Fruit fly (Drosophila melanogaster) whole organism, embryonic: ENCODE measurements around the gene RluA-1.
A peak's percentile ranks its signal among the peaks of the same experiment; 100 is the strongest.

Experiments used
- Antp ChIP-seq: fragments of 200-800 bp; sonication (Bioruptor generic); optimal IDR thresholded peaks from 3 replicates; lab custom pipeline; 2016; ENCODE audit warnings: missing biosample characterization, missing genetic modification characterization
- Awh ChIP-seq: fragments of 200-800 bp; sonication (Bioruptor generic); IDR thresholded peaks from 2 replicates; pipeline ENCODE4, ENCODE4 v1.3.6; 2022; ENCODE audit warnings: missing biosample characterization, missing genetic modification characterization
- CG11456 ChIP-seq: fragments of 200-800 bp; sonication (Bioruptor generic); IDR thresholded peaks from 3 replicates; pipeline ENCODE4 v1.3.6; 2022; ENCODE audit warnings: missing biosample characterization, missing genetic modification characterization
- CG11695 ChIP-seq: fragments of 200-800 bp; sonication (Bioruptor generic); IDR thresholded peaks from 3 replicates; pipeline ENCODE4 v1.3.6; 2022; ENCODE audit warnings: missing biosample characterization, missing genetic modification characterization
- CG14441 ChIP-seq: fragments of 200-800 bp; sonication (Bioruptor generic); IDR thresholded peaks from 2 replicates; pipeline ENCODE4 v1.3.6; 2022; ENCODE audit warnings: missing biosample characterization, missing genetic modification characterization
- CG14965 ChIP-seq: fragments of 200-800 bp; sonication (Bioruptor generic); optimal IDR thresholded peaks from 2 replicates; lab custom pipeline; 2016; ENCODE audit warnings: missing biosample characterization, missing genetic modification characterization, borderline replicate concordance
- CG17328 ChIP-seq: fragments of 200-800 bp; sonication (Bioruptor generic); IDR thresholded peaks from 2 replicates; pipeline ENCODE4 v1.3.6; 2022; ENCODE audit warnings: missing biosample characterization, missing genetic modification characterization
- CG1832 ChIP-seq: fragments of 200-800 bp; sonication (Bioruptor generic); optimal IDR thresholded peaks from 2 replicates; lab custom pipeline; 2017; ENCODE audit warnings: missing biosample characterization, mild to moderate bottlenecking, missing genetic modification characterization, inconsistent platforms
- CG2120 ChIP-seq: fragments of 200-800 bp; sonication (Bioruptor generic); optimal IDR thresholded peaks from 3 replicates; lab custom pipeline; 2016; ENCODE audit warnings: missing biosample characterization, missing genetic modification characterization
- CG30431 ChIP-seq: fragments of 200-800 bp; sonication (Bioruptor generic); optimal IDR thresholded peaks from 2 replicates; lab custom pipeline; 2017; ENCODE audit warnings: missing biosample characterization, missing genetic modification characterization
- CG31441 ChIP-seq: fragments of 200-800 bp; sonication (Bioruptor generic); IDR thresholded peaks from 2 replicates; pipeline ENCODE4 v1.3.6; 2022; ENCODE audit warnings: missing biosample characterization, missing genetic modification characterization
- CG33213 ChIP-seq: fragments of 200-800 bp; sonication (Bioruptor generic); optimal IDR thresholded peaks from 3 replicates; lab custom pipeline; 2016; ENCODE audit warnings: missing biosample characterization, missing genetic modification characterization
- CG4282 ChIP-seq: fragments of 200-800 bp; sonication (Bioruptor generic); optimal IDR thresholded peaks from 2 replicates; lab custom pipeline; 2016; ENCODE audit warnings: missing biosample characterization, missing genetic modification characterization
- CG6683 ChIP-seq: fragments of 200-800 bp; sonication (Bioruptor generic); optimal IDR thresholded peaks from 2 replicates; lab custom pipeline; 2017; ENCODE audit warnings: missing biosample characterization, mild to moderate bottlenecking, missing genetic modification characterization, missing genetic modification reagents
- CG8924 ChIP-seq: fragments of 200-800 bp; optimal IDR thresholded peaks from 3 replicates; lab custom pipeline; 2019; ENCODE audit warnings: missing biosample characterization, mild to moderate bottlenecking, missing genetic modification characterization, moderate library complexity
- CG8944 ChIP-seq: fragments of 200-800 bp; sonication (Bioruptor generic); optimal IDR thresholded peaks from 3 replicates; lab custom pipeline; 2016; ENCODE audit warnings: missing biosample characterization, missing genetic modification characterization
- CG9727 ChIP-seq: fragments of 200-800 bp; sonication (Bioruptor generic); optimal IDR thresholded peaks from 3 replicates; lab custom pipeline; 2017; ENCODE audit warnings: missing biosample characterization, mild to moderate bottlenecking, missing genetic modification characterization
- Gsc ChIP-seq: fragments of 200-800 bp; sonication (Bioruptor generic); IDR thresholded peaks from 2 replicates; pipeline ENCODE4 v1.3.6; 2022; ENCODE audit warnings: missing biosample characterization, missing genetic modification characterization
- HLHmδ ChIP-seq: fragments of 200-800 bp; sonication (Bioruptor generic); optimal IDR thresholded peaks from 2 replicates; lab custom pipeline; 2018; ENCODE audit warnings: missing biosample characterization, mild to moderate bottlenecking, missing genetic modification characterization, moderate library complexity
- Lim3 ChIP-seq: fragments of 200-800 bp; sonication (Bioruptor generic); IDR thresholded peaks from 2 replicates; pipeline ENCODE4 v1.3.6; 2022; ENCODE audit warnings: missing biosample characterization, missing genetic modification characterization
- Optix ChIP-seq: fragments of 200-800 bp; sonication (Bioruptor generic); IDR thresholded peaks from 3 replicates; pipeline ENCODE4 v1.3.6; 2022; ENCODE audit warnings: missing biosample characterization, missing genetic modification characterization
- Rfx ChIP-seq: fragments of 200-800 bp; sonication (Bioruptor generic); IDR thresholded peaks from 2 replicates; pipeline ENCODE4 v1.3.6; 2022; ENCODE audit warnings: missing biosample characterization, missing genetic modification characterization
- Rx ChIP-seq: fragments of 200-800 bp; sonication (Bioruptor generic); IDR thresholded peaks from 2 replicates; pipeline ENCODE4 v1.3.6; 2022; ENCODE audit warnings: missing biosample characterization, missing genetic modification characterization
- Taf1 ChIP-seq: fragments of 200-800 bp; sonication (Bioruptor generic); IDR thresholded peaks from 2 replicates; pipeline ENCODE4 v1.3.6; 2022; ENCODE audit warnings: missing biosample characterization, missing genetic modification characterization
- Tbp ChIP-seq: fragments of >200 bp; optimal IDR thresholded peaks from 2 replicates; lab custom pipeline; 2018; ENCODE audit warnings: missing biosample characterization, missing genetic modification characterization
- aop ChIP-seq: fragments of 200-800 bp; sonication (Bioruptor generic); IDR thresholded peaks from 2 replicates; pipeline ENCODE4 v1.3.6; 2022; ENCODE audit warnings: missing biosample characterization, missing genetic modification characterization
- ap ChIP-seq: fragments of 200-800 bp; sonication (Bioruptor generic); IDR thresholded peaks from 2 replicates; pipeline ENCODE4 v1.3.6; 2022; ENCODE audit warnings: missing biosample characterization, missing genetic modification characterization
- ci ChIP-seq: fragments of 200-800 bp; sonication (Bioruptor generic); IDR thresholded peaks from 3 replicates; pipeline ENCODE4 v1.3.6; 2022; ENCODE audit warnings: missing biosample characterization, missing genetic modification characterization
- corto ChIP-seq: fragments of 200-800 bp; sonication (Bioruptor generic); optimal IDR thresholded peaks from 2 replicates; lab custom pipeline; 2016; ENCODE audit warnings: missing biosample characterization, mild to moderate bottlenecking, missing genetic modification characterization, moderate library complexity
- croc ChIP-seq: fragments of 200-800 bp; sonication (Bioruptor generic); conservative IDR thresholded peaks from 3 replicates; pipeline ENCODE4 v1.3.6; 2022; ENCODE audit warnings: missing biosample characterization, missing genetic modification characterization
- cwo ChIP-seq: fragments of 200-800 bp; sonication (Bioruptor generic); optimal IDR thresholded peaks from 3 replicates; lab custom pipeline; 2017; ENCODE audit warnings: missing biosample characterization, missing genetic modification characterization, mild to moderate bottlenecking, moderate library complexity, missing genetic modification reagents
- da ChIP-seq: fragments of 200-800 bp; sonication (Bioruptor generic); optimal IDR thresholded peaks from 2 replicates; lab custom pipeline; 2016; ENCODE audit warnings: missing biosample characterization, missing genetic modification characterization
- eve ChIP-seq, 2 experiments: fragments of >200 bp; optimal IDR thresholded peaks; 2 replicates each; lab custom pipeline; 2017; ENCODE audit warnings: missing biosample characterization in 2 of 2, missing genetic modification characterization in 2 of 2
- fd3F ChIP-seq: fragments of 200-800 bp; sonication (Bioruptor generic); optimal IDR thresholded peaks from 2 replicates; lab custom pipeline; 2018; ENCODE audit warnings: missing biosample characterization, mild to moderate bottlenecking, missing genetic modification characterization, moderate library complexity
- fd64A ChIP-seq: fragments of 200-800 bp; sonication (Bioruptor generic); optimal IDR thresholded peaks from 3 replicates; lab custom pipeline; 2018; ENCODE audit warnings: missing biosample characterization, mild to moderate bottlenecking, missing genetic modification characterization
- gce ChIP-seq: fragments of 200-800 bp; sonication (Bioruptor generic); IDR thresholded peaks from 3 replicates; pipeline ENCODE4 v1.3.6; 2022; ENCODE audit warnings: missing biosample characterization, missing genetic modification characterization
- gcm ChIP-seq: fragments of 200-800 bp; sonication (Bioruptor generic); optimal IDR thresholded peaks from 2 replicates; lab custom pipeline; 2019; ENCODE audit warnings: missing biosample characterization, mild to moderate bottlenecking, missing genetic modification characterization, moderate library complexity
- gfzf ChIP-seq: fragments of 200-800 bp; sonication (Bioruptor generic); optimal IDR thresholded peaks from 2 replicates; lab custom pipeline; 2016; ENCODE audit warnings: missing biosample characterization, mild to moderate bottlenecking, missing genetic modification characterization, moderate library complexity
- gsb ChIP-seq: fragments of 200-800 bp; sonication (Bioruptor generic); IDR thresholded peaks from 2 replicates; pipeline ENCODE4 v1.3.6; 2022; ENCODE audit warnings: missing biosample characterization, missing genetic modification characterization
- lov ChIP-seq, 2 experiments: fragments of 200-800 bp in 1 of 2; fragments of >200 bp in 1 of 2; sonication (Bioruptor generic) in 1 of 2; IDR thresholded peaks in 1 of 2; optimal IDR thresholded peaks in 1 of 2; 2 replicates in 1 of 2; 3 replicates in 1 of 2; pipeline versions ENCODE4 v1.3.6 to Lab custom; 2017 to 2022; ENCODE audit warnings: missing biosample characterization in 1 of 2, missing genetic modification characterization in 1 of 2
- maf-S ChIP-seq: fragments of 200-800 bp; sonication (Bioruptor generic); optimal IDR thresholded peaks from 2 replicates; lab custom pipeline; 2016; ENCODE audit warnings: missing biosample characterization, missing genetic modification characterization
- oc ChIP-seq: fragments of 200-800 bp; sonication (Bioruptor generic); optimal IDR thresholded peaks from 2 replicates; lab custom pipeline; 2018; ENCODE audit warnings: missing biosample characterization, mild to moderate bottlenecking, missing genetic modification characterization, moderate library complexity
- onecut ChIP-seq: fragments of 200-800 bp; sonication (Bioruptor generic); IDR thresholded peaks from 2 replicates; pipeline ENCODE4 v1.3.6; 2022; ENCODE audit warnings: missing biosample characterization, missing genetic modification characterization
- pros ChIP-seq: fragments of 200-800 bp; sonication (Bioruptor generic); optimal IDR thresholded peaks from 3 replicates; lab custom pipeline; 2019; ENCODE audit warnings: missing biosample characterization, mild to moderate bottlenecking, missing genetic modification characterization, moderate library complexity
- repo ChIP-seq: fragments of 200-800 bp; sonication (Bioruptor generic); optimal IDR thresholded peaks from 2 replicates; lab custom pipeline; 2016; ENCODE audit warnings: missing biosample characterization, missing genetic modification characterization
- so ChIP-seq: fragments of 200-800 bp; sonication (Bioruptor generic); IDR thresholded peaks from 3 replicates; pipeline ENCODE4 v1.3.6; 2022; ENCODE audit warnings: missing biosample characterization, missing genetic modification characterization
- sr ChIP-seq: fragments of 200-800 bp; sonication (Bioruptor generic); IDR thresholded peaks from 3 replicates; pipeline ENCODE4 v1.3.6; 2022; ENCODE audit warnings: missing biosample characterization, missing genetic modification characterization
- tx ChIP-seq: fragments of 200-800 bp; sonication (Bioruptor generic); optimal IDR thresholded peaks from 2 replicates; lab custom pipeline; 2016; ENCODE audit warnings: missing biosample characterization, missing genetic modification characterization
- z ChIP-seq: fragments of 200-800 bp; sonication (Bioruptor generic); IDR thresholded peaks from 3 replicates; pipeline ENCODE4 v1.3.6; 2022; ENCODE audit warnings: missing biosample characterization, missing genetic modification characterization
- zfh2 ChIP-seq: fragments of 200-800 bp; sonication (Bioruptor generic); optimal IDR thresholded peaks from 2 replicates; lab custom pipeline; 2016; ENCODE audit warnings: missing biosample characterization, missing genetic modification characterization

The RluA-1 gene

dm6 chr2L:10506557-10507252, 32.6 kb upstream of the RluA-1 start, which contains the start of the genes Myo31DF and CG6094 (continued):
- no peak for TF ChIP-seq CG1832 (GFP tag; lab: Kevin White, UChicago)
- TF ChIP-seq CG17328 = 0 out of 2 replicates have a peak, but pooled peaks have one; percentile 29
- TF ChIP-seq maf-S (GFP tag; lab: Kevin White, UChicago) = no peak
- TF ChIP-seq fd3F = no peak
- TF ChIP-seq Lim3 (GFP tag; lab: Robert Waterston, UW) = no peak
- TF ChIP-seq lov (optimal IDR thresholded peaks at IDR 0.05; lab: Kevin White, UChicago) = no peak
- no peak for TF ChIP-seq lov (GFP tag; IDR thresholded peaks at IDR 0.05; lab: Robert Waterston, UW)
- TF ChIP-seq da (GFP tag; lab: Kevin White, UChicago) = peak; percentile 24
- peak; percentile 60 for TF ChIP-seq CG33213 (GFP tag; lab: Kevin White, UChicago)
- TF ChIP-seq CG8944 (GFP tag; lab: Kevin White, UChicago) = peak; percentile 9
- TF ChIP-seq sr (GFP tag; lab: Robert Waterston, UW) = peak; percentile 46; the same call in 1 of the 3 replicates
- TF ChIP-seq gce (GFP tag; lab: Robert Waterston, UW) = no peak
- peak; percentile 47 for TF ChIP-seq CG2120 (GFP tag; lab: Kevin White, UChicago)
- TF ChIP-seq z (GFP tag; lab: Robert Waterston, UW) = no peak
- 0 out of 3 replicates have a peak, but pooled peaks have one; percentile 13 for TF ChIP-seq croc
- TF ChIP-seq so (GFP tag; lab: Robert Waterston, UW) = no peak
- TF ChIP-seq fd64A (GFP tag; lab: Kevin White, UChicago) = peak; percentile 1
- peak; percentile 0 for TF ChIP-seq oc (tag; lab: Kevin White, UChicago)
- no peak for TF ChIP-seq pros (GFP tag; lab: Kevin White, UChicago)
- TF ChIP-seq ci (GFP tag; lab: Robert Waterston, UW) = peak; percentile 49; the same call in 2 of the 3 replicates
- TF ChIP-seq CG4282 (GFP tag; lab: Kevin White, UChicago) = no peak
- peak; percentile 66 for TF ChIP-seq CG11456 (GFP tag; lab: Robert Waterston, UW)
- TF ChIP-seq ap (GFP tag; lab: Robert Waterston, UW) = no peak
- no peak for TF ChIP-seq corto (GFP tag; lab: Kevin White, UChicago)
- TF ChIP-seq aop = no peak; the same call in 1 of the 2 replicates
- peak; percentile 42 for TF ChIP-seq zfh2 (GFP tag; lab: Kevin White, UChicago)
- TF ChIP-seq CG14441 = 0 out of 2 replicates have a peak, but pooled peaks have one; percentile 34
- no peak for TF ChIP-seq CG6683
- no peak for TF ChIP-seq Taf1
- TF ChIP-seq CG30431 (GFP tag; lab: Kevin White, UChicago) = no peak
- no peak for TF ChIP-seq CG14965 (GFP tag; lab: Kevin White, UChicago)
- TF ChIP-seq Gsc = no peak
- peak; percentile 33 for TF ChIP-seq CG9727 (GFP tag; lab: Kevin White, UChicago)
- no peak for TF ChIP-seq gsb (GFP tag; lab: Robert Waterston, UW)
- no peak for TF ChIP-seq gcm (GFP tag; lab: Kevin White, UChicago)
- TF ChIP-seq CG11695 (GFP tag; lab: Robert Waterston, UW) = no peak
- TF ChIP-seq onecut (GFP tag; lab: Robert Waterston, UW) = no peak
- TF ChIP-seq gfzf (GFP tag; lab: Kevin White, UChicago) = peak; percentile 97
- peak; percentile 79 for TF ChIP-seq HLHmδ (GFP tag; lab: Kevin White, UChicago)
- peak; percentile 9 for TF ChIP-seq CG8924
- TF ChIP-seq Rx (GFP tag; lab: Robert Waterston, UW) = no peak
- TF ChIP-seq Awh (GFP tag; lab: Robert Waterston, UW) = peak; percentile 43; the same call in 1 of the 2 replicates
- no peak for TF ChIP-seq repo (GFP tag; lab: Kevin White, UChicago)
- no peak for TF ChIP-seq cwo (GFP tag; lab: Kevin White, UChicago)
- TF ChIP-seq tx (GFP tag; lab: Kevin White, UChicago) = peak; percentile 34
- TF ChIP-seq Optix (GFP tag; lab: Robert Waterston, UW) = 0 out of 3 replicates have a peak, but pooled peaks have one; percentile 8
- TF ChIP-seq CG31441 (GFP tag; lab: Robert Waterston, UW) = no peak
- peak; percentile 35 for TF ChIP-seq Antp
- peak; percentile 65 for TF ChIP-seq Rfx
- no peak for TF ChIP-seq eve (GFP tag; optimal IDR thresholded peaks at IDR 0.05; lab: Kevin White, UChicago)
- TF ChIP-seq Tbp = peak; percentile 16
